Fruit fly (Drosophila melanogaster): Measurements from ENCODE around the gene CG12402.

CG12402 gene

DNA sequence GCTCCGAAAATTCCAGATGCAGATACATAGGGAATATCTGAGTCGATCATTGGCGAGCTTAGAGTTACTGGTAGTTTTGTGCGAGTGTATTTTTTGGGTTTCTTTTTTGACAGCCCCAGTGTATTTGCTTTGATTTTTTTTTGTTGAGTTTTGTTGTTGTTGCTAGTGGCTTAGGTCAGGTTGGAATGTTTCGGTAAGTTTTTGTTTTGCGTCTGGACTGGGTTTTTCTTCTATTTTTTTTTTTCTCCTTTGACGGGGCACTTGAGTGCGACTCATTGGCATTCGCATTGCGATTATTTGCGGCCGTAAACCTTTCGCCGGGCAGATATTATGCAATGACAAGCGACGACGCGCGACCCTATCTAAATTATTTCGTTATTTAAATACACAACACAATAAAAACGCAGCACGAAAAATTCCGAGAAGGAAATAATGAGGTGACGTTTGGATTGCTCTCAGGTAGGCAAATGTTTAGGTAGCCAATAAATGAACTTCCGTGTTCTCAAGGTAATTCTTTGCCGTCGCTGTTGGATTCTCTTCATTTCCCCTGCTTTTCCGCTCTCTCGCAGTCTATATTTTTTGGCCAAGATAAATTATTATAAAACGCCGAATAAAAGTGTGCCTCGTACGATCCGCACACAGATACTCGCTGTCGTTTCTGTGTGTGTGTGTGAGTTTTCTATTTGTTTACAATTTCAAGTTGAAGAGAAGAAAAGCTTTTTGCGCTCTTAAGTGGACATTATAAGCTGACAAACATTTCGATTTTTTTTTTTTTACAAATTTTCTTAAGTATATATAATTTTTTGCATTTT lies 43.8 kb downstream of the CG12402 start:
- no peak for TF ChIP-seq CG8478 (optimal IDR thresholded peaks at IDR 0.05)
- no peak for TF ChIP-seq CTCF (optimal IDR thresholded peaks at IDR 0.05)

DNA sequence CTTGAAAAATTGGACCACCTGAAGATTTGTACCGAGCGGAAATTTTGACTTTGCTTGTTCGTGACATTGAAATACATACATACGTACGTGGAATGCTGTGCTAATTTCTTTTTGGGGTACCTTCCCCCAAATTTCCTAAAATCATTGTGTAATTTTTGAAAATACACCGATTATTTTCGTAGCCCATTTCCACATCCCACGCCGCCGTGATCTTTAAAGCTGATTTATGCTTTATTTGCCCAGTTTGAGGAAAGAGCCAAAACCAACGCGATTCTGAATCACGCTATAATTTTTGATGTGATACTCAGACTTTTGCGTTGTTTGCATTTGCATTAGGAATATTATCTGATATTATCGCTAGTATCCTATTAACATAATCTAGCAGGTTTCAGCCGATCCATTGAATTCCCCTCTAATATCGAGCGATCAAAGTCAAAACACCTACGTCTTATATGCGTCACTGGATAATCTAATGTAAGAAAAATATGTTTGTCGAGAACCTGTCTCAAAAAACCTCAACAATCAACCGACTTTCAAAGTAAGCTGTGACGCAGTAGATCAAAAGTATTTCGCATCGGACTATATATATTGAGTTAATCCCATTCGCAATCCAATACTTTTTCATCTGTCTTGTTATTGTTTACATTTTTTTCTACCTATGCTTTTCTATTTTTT lies 45.1 kb downstream of the CG12402 start:
- no peak for TF ChIP-seq CG8478 (optimal IDR thresholded peaks at IDR 0.05)
- no peak for TF ChIP-seq CTCF (optimal IDR thresholded peaks at IDR 0.05)

DNA sequence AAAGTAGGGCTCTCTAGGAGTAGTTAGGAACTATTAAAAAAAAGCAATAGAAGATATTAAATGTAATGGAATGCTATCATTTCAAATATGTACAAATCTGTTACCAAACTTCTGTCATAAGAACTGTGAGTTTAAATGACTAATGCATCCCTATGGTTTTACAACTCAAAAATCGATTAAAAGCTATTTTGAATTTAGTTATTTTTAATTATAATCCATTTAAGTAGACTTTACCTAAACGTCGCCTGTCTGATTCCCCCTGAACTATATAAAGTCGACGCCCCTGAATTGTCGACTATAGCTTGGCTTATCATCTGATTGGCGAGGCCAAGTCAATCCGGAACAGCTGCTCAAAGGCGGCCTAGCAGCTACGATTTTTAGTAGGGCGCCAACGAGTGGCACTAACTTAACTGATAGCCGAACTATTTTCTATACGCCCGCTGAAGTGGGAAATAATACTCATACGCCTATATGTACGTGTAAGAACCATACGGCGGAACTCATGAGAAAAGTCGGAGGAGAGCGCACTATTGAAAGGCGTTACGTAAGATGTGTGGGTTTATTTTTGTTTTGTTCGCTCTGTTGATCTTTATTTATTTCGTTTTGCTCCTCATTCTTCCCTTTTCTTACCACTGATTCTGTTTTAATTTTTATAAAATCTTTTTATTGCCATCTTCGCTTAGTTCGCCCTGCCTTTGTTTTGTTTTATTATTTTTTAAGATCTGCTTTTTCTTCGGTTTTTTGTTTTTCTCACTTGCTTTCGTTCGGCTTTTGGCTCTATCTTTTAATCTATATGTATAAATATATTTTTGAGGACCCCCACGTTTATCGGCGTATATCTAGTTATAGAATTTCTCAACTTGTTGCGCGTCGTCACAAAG lies 45.9 kb downstream of the CG12402 start:
- TF ChIP-seq CTCF (optimal IDR thresholded peaks at IDR 0.05) (no peak), CG8478 (optimal IDR thresholded peaks at IDR 0.05) (no peak)

DNA sequence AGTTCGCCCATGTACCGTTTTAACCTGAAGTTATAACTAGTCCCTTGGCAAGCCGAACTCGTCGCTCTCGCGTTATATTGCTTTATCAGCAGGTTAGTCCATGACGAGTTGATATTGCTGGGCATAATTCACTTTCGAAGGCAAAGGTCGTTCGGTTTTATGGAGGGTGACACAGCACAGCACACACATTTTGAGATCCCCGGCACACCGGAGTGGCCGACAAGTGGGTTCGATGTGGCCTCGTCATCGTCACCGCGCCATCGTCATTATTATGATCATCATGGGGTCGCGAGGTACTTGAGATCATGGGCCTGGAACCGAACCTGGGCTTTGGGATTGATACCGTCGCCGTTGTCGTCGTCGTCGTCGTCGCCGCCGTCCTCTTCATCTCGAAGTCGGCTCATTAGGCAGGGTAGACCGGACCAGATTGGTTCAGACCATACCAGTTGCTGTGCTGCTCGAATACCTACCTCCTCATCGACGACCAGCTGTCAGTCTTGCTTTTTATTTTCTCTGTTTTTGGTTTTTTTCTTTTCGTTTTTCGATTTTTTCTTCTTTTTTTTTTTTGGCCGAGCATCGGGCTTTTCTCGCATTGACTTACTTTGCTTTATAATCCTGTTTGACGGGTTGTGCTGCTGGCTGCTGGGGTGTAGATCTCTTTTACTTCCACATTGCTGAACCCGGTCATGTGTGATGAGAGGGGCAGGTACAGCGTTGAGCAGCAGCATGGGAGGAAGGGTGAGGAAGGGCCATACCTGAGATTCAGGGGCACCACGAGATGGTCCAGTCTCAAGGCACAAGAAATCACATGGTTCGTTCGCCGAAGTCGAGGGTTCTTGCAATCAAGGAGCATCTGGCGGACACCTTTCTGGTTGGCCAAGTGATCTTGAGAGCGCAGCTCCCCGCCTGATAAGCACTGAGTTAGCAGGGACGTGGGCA lies 46.8 kb downstream of the CG12402 start:
- no peak for TF ChIP-seq CTCF (optimal IDR thresholded peaks at IDR 0.05)
- TF ChIP-seq CG8478 (optimal IDR thresholded peaks at IDR 0.05), result no peak

DNA sequence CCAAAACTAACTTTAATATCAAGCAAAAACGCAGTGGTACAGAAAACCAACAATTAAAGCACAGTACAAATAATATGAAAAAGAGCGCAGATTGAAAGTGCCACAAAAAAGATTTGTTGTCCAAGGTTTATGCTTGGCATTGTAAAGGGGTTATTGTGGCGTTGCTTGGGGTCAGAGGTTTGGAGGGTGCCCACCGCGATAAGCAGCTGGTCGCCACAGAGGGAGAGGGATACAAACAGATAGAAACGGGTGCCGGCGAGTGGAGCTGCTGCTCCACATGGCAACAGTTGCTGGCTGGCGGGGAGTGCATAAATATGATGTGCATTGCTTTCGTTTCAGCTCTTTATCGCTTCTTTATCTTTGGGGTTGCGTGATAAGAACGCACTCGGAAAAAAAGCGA lies 47.7 kb downstream of the CG12402 start:
- no peak for TF ChIP-seq CG8478 (optimal IDR thresholded peaks at IDR 0.05)
- no peak for TF ChIP-seq CTCF (optimal IDR thresholded peaks at IDR 0.05)

DNA sequence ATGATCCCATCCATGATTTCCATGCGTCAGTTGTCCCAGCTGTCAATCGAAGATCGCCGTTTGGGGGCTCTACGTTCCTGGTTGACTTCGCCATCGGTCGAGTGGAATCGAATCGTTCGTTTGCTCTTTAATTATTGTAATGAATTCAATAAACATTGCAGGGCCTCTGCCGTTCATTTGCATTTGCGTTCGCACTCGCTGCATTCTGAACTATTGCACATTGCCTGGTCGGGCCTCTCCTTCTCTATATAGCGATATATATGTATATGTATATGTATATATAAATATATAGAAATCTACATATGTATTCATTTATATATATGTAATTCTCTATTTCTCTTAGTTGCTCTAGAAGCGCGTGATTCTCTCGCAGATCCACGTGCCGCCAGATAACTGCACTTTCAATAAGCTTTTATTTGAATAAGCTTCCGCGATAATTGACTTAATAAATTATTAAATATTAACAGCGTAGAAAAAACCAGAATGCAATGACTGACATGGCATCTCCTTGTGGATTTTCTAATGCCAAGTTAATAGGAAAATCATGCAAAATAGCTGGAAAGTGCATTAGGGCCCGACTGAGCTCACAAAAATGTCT lies 48.3 kb downstream of the CG12402 start:
- TF ChIP-seq CTCF (optimal IDR thresholded peaks at IDR 0.05) (no peak), CG8478 (optimal IDR thresholded peaks at IDR 0.05) (no peak)

DNA sequence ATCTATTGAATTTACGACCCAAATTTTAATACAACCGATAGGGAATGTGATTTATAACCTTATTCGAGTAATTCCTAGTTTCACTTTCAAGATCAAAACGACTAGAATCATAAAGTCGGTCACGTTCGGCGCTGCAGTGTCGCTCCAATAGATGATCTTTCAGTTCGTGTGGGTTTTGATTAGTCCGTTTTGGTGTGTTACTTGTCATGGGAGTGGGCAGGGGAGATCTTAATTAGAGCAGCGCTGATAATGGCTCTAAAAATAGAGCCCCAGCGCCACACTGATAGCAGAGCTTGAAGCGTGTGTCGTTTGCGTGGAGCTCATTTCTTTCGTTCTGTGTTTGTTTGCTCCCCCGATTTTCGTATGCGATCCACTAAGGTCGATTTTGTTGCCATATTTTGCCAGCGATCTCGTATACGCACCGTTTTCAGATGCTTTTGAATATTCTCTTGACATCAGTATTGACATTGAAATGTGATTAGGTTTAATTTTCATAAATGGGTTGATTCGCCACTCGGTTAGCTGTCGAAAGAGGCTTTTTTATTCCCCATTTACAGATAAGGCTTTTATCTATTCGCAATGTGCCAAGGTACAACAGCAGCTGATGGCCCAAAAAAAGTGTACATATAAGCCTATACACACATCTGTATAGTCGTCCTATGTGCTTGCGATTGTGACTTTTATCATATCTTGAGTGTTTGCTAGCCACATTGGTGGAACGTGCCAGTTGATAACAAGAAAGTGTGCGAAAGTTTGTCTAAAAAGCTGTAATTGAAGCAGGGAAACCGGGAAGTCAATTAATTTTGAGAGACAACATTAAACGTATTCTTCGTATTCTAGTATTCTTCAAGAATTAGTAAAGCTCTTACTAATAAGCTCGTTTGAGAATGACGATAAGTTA lies 49.3 kb downstream of the CG12402 start:
- TF ChIP-seq CTCF (optimal IDR thresholded peaks at IDR 0.05) (no peak), CG8478 (optimal IDR thresholded peaks at IDR 0.05) (no peak)

DNA sequence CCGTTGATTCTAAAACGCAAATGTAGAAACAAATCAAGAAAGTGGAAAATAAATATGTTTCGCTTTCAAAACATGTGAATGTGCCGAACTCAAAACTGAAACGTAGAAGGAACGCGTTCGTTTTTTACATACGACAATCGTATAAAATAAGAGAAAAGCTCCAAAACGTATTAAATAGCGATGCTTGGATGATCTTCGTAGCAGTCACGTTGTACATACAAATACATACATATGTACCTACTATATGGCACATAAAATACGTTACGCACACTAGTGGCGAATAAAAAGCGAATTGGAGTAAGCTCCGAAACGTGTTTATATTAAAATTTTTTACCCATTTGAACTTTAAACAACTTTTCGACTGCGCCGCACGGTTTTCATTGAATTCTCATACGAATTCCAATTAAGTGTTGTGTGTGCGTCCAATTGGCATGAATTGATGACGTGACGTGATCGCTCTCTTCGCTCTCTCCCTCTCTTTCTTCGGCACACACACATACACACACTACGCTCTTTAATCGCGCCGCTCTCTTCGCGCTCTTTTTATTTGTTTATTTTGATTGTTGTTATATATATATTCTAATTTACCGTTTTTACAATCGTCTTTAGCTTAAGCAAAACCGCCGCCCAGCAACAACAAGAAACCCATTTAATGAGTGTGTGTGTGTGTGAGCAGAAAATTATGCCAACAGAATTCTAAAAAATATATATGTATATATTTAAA lies 50.8 kb downstream of the CG12402 start:
- no peak for TF ChIP-seq CG8478 (optimal IDR thresholded peaks at IDR 0.05)
- TF ChIP-seq CTCF (optimal IDR thresholded peaks at IDR 0.05), result no peak

DNA sequence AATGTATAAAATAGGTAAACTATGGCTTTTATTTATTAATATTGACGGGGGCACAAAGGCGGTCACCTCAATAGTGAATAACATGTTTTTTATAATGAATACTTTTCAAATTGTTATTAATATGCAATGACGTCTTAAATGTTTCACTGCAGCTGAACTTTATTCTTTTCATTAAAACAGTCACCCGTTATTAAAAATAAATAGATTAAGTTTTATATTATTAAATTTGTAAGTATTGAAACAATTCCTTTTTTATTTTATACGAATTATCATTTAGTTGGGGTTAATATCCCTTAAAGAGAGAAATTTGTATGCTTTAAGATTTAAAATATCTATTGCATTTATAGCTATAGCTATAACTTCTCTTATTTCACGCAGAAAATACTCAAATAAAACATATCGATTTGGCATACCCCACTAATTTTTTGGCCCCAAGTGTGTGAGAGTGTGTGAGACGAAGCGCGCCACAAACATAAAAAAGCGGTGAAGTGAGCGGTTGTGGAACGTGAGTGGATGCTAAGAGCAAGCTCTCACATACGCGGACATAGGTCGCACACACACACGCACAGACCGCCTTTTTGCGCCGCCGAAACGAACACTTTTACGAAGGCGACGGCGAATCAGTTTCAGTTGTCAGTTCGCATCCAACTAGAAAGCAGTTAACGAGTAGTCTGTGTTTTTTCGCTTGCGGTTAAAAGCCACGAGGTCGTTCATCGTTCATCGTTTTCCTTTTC lies 51.6 kb downstream of the CG12402 start, which contains the start of gene foxo:
Gene foxo (plus strand): TSS at position 626 of the 734 bp plus-strand sequence.
- TF ChIP-seq CG8478 (optimal IDR thresholded peaks at IDR 0.05), result no peak
- TF ChIP-seq CTCF (optimal IDR thresholded peaks at IDR 0.05), result no peak

DNA sequence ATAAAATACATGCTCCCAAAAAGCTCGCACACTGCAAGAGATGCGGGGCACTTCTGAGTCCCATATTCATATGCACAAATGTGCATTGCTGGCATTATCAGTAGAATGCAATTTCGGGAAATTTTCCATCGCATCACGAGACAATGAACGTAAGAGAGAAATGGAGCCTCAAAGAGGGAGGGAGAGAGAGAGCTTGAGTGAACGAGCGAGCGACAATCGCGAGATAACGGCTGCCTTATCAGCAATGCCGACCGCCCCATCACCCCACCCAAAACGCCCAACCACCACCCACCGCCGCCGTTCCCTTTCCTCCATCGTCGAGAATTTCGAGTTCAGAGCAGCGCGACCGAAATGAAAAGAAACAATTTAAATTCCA lies 52.2 kb downstream of the CG12402 start:
- TF ChIP-seq CG8478 (optimal IDR thresholded peaks at IDR 0.05) (no peak), CTCF (optimal IDR thresholded peaks at IDR 0.05) (no peak)

All from S2 (cell line).